Worm (Caenorhabditis elegans) whole organism, L2 larva: ENCODE data around the gene clc-32.

ENCODE experiments used
- C34F6.9 ChIP-seq: fragments of 150-350 bp; optimal IDR thresholded peaks from 2 replicates; lab custom pipeline; 2014; ENCODE audit warnings: missing biosample characterization, missing genetic modification characterization
- alr-1 ChIP-seq: fragments of 150-350 bp; optimal IDR thresholded peaks from 2 replicates; lab custom pipeline; 2014; ENCODE audit warnings: missing biosample characterization, missing genetic modification characterization
- ama-1 ChIP-seq: fragments of 150-350 bp; optimal IDR thresholded peaks from 2 replicates; lab custom pipeline; 2018; ENCODE audit warnings: inconsistent platforms
- blmp-1 ChIP-seq: sonication (generic microtip); optimal IDR thresholded peaks from 2 replicates; lab custom pipeline; 2017; ENCODE audit warnings: missing genetic modification characterization, mild to moderate bottlenecking, missing compliant biosample characterization, antibody characterized with exemption, moderate library complexity; ENCODE audit not compliant: insufficient read depth
- ceh-82 ChIP-seq: fragments of 150-350 bp; optimal IDR thresholded peaks from 2 replicates; lab custom pipeline; 2014; ENCODE audit warnings: missing biosample characterization, missing genetic modification characterization
- crh-2 ChIP-seq: sonication (generic microtip); optimal IDR thresholded peaks from 2 replicates; lab custom pipeline; 2017; ENCODE audit warnings: missing biosample characterization, missing genetic modification characterization
- fos-1 ChIP-seq: fragments of 150-350 bp; optimal IDR thresholded peaks from 2 replicates; lab custom pipeline; 2014; ENCODE audit warnings: missing biosample characterization, missing genetic modification characterization
- lin-13 ChIP-seq: fragments of 150-350 bp; optimal IDR thresholded peaks from 2 replicates; lab custom pipeline; 2014; ENCODE audit warnings: missing biosample characterization, missing genetic modification reagents, missing genetic modification characterization
- mbf-1 ChIP-seq: sonication (generic microtip); optimal IDR thresholded peaks from 2 replicates; lab custom pipeline; 2017; ENCODE audit warnings: missing biosample characterization, missing genetic modification characterization
- mdl-1 ChIP-seq, 2 experiments: fragments of 150-350 bp in 1 of 2; sonication (generic microtip) in 1 of 2; optimal IDR thresholded peaks; 2 replicates each; lab custom pipeline; 2017; ENCODE audit warnings: missing biosample characterization in 2 of 2, missing genetic modification characterization in 2 of 2
- nhr-12 ChIP-seq: fragments of 150-350 bp; optimal IDR thresholded peaks from 2 replicates; lab custom pipeline; 2014; ENCODE audit warnings: missing biosample characterization, missing genetic modification characterization
- skn-1 ChIP-seq: sonication (generic microtip); optimal IDR thresholded peaks from 2 replicates; lab custom pipeline; 2017; ENCODE audit warnings: missing biosample characterization, missing genetic modification characterization
- snpc-4 ChIP-seq: fragments of 150-350 bp; optimal IDR thresholded peaks from 2 replicates; lab custom pipeline; 2014; ENCODE audit warnings: missing biosample characterization, missing genetic modification characterization
- ztf-11 ChIP-seq: sonication (generic microtip); optimal IDR thresholded peaks from 2 replicates; lab custom pipeline; 2017; ENCODE audit warnings: missing biosample characterization, missing genetic modification characterization

DNA sequence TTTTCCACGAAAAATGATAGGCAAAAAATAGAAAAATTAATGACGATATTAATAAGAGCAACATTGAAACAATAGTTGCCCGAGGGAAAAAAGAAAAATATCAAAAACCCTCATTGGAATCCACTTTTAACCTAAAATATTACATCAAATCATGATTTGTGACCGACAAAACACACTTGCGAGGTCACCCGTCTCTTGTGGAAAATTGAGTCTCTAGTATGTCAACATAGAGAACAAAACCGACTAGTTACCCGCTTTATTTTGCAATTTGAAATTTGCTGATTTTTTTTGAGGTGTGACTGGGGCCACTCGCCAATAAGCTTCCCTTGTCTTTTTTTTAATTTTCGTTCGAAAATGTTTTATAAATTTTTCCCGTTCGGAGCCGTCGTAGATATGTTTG lies 34.8 kb upstream of the clc-32 start, which contains the start of gene cyp-33D1:
- no peak for TF ChIP-seq ceh-82
- TF ChIP-seq blmp-1 (tag; lab: Kevin White, UChicago) = no peak
- TF ChIP-seq skn-1 (tag; lab: Kevin White, UChicago) = no peak
- no peak for TF ChIP-seq alr-1 (tag; lab: Kevin White, UChicago)
- TF ChIP-seq nhr-12 (tag; lab: Kevin White, UChicago) = no peak
- TF ChIP-seq lin-13 (GFP tag; lab: Kevin White, UChicago) = no peak
- TF ChIP-seq ama-1 (lab: Kevin White, UChicago) = no peak
- TF ChIP-seq ztf-11 (tag; lab: Kevin White, UChicago) = no peak
- TF ChIP-seq crh-2 (tag; lab: Kevin White, UChicago) = no peak
- TF ChIP-seq snpc-4 = no peak
- no peak for TF ChIP-seq mbf-1
- no peak for TF ChIP-seq fos-1
- TF ChIP-seq mdl-1 (tag; optimal IDR thresholded peaks at IDR 0.05; lab: Kevin White, UChicago) = no peak
- no peak for TF ChIP-seq C34F6.9 (tag; lab: Kevin White, UChicago)
